Worm (Caenorhabditis elegans): ENCODE measurements around the gene C34E7.3.

ce11 chrX:12926998-12927397 is 3.1 kb upstream of the C34E7.3 start:
- TF ChIP-seq ama-1 (optimal IDR thresholded peaks at IDR 0.05) (no peak), ZK546.5 (tag; optimal IDR thresholded peaks at IDR 0.05) (no peak), skn-1 (tag; optimal IDR thresholded peaks at IDR 0.05) (no peak), unc-62 (GFP tag; optimal IDR thresholded peaks at IDR 0.05) (no peak), zag-1 (tag; optimal IDR thresholded peaks at IDR 0.05) (no peak), unc-39 (tag; optimal IDR thresholded peaks at IDR 0.05) (no peak), nhr-12 (tag; optimal IDR thresholded peaks at IDR 0.05) (no peak), fkh-10 (GFP tag; optimal IDR thresholded peaks at IDR 0.05) (no peak), nhr-76 (tag; optimal IDR thresholded peaks at IDR 0.05) (no peak), nhr-77 (tag; optimal IDR thresholded peaks at IDR 0.05) (no peak), snpc-4 (tag; optimal IDR thresholded peaks at IDR 0.05) (no peak), lin-15B (tag; optimal IDR thresholded peaks at IDR 0.05) (no peak), ztf-11 (tag; optimal IDR thresholded peaks at IDR 0.05) (no peak)
